Fruit fly (Drosophila melanogaster) whole organism, pupa: ENCODE data around the gene CG13101.

Source experiments
- CG10348 ChIP-seq: fragments of 200-800 bp; sonication (Bioruptor generic); IDR thresholded peaks from 2 replicates; pipeline ENCODE4 v1.3.6; 2022; ENCODE audit warnings: missing biosample characterization, missing genetic modification characterization
- CG12605 ChIP-seq: fragments of 200-800 bp; sonication (Bioruptor generic); IDR thresholded peaks from 2 replicates; pipeline ENCODE4 v1.3.6; 2022; ENCODE audit warnings: missing biosample characterization, missing genetic modification characterization
- CG13204 ChIP-seq: fragments of 200-800 bp; sonication (Bioruptor generic); optimal IDR thresholded peaks from 2 replicates; lab custom pipeline; 2018; ENCODE audit warnings: missing biosample characterization, mild to moderate bottlenecking, missing genetic modification characterization, moderate library complexity
- CG14655 ChIP-seq: fragments of 200-800 bp; sonication (Bioruptor generic); optimal IDR thresholded peaks from 3 replicates; lab custom pipeline; 2017; ENCODE audit warnings: mild to moderate bottlenecking, missing biosample characterization, missing genetic modification reagents, missing genetic modification characterization
- CG15710 ChIP-seq: fragments of 200-800 bp; sonication (Bioruptor generic); optimal IDR thresholded peaks from 2 replicates; lab custom pipeline; 2018; ENCODE audit warnings: missing biosample characterization, mild to moderate bottlenecking, missing genetic modification characterization, moderate library complexity
- CG17806 ChIP-seq: fragments of 200-800 bp; sonication (Bioruptor generic); optimal IDR thresholded peaks from 2 replicates; lab custom pipeline; 2018; ENCODE audit warnings: missing biosample characterization, mild to moderate bottlenecking, missing genetic modification characterization, moderate library complexity
- CG32121 ChIP-seq: fragments of 200-800 bp; sonication (Bioruptor generic); IDR thresholded peaks from 2 replicates; pipeline ENCODE4 v1.3.6; 2022; ENCODE audit warnings: missing biosample characterization, missing genetic modification characterization
- CG34367 ChIP-seq: fragments of 200-800 bp; sonication (Bioruptor generic); optimal IDR thresholded peaks from 2 replicates; lab custom pipeline; 2018; ENCODE audit warnings: missing biosample characterization, mild to moderate bottlenecking, missing genetic modification characterization
- CG4496 ChIP-seq: fragments of 200-800 bp; sonication (Bioruptor generic); IDR thresholded peaks from 3 replicates; pipeline ENCODE4 v1.3.6; 2022; ENCODE audit warnings: missing biosample characterization, missing genetic modification characterization
- CG8159 ChIP-seq: fragments of 200-800 bp; sonication (Bioruptor generic); optimal IDR thresholded peaks from 3 replicates; lab custom pipeline; 2018; ENCODE audit warnings: missing biosample characterization, mild to moderate bottlenecking, missing genetic modification characterization, moderate library complexity
- CG8301 ChIP-seq: fragments of 200-800 bp; sonication (Bioruptor generic); optimal IDR thresholded peaks from 2 replicates; lab custom pipeline; 2018; ENCODE audit warnings: missing biosample characterization, mild to moderate bottlenecking, missing genetic modification characterization
- CG9948 ChIP-seq: fragments of 200-800 bp; sonication (Bioruptor generic); optimal IDR thresholded peaks from 2 replicates; lab custom pipeline; 2018; ENCODE audit warnings: missing biosample characterization, mild to moderate bottlenecking, missing genetic modification characterization, moderate library complexity
- D1 ChIP-seq: fragments of 200-800 bp; sonication (Bioruptor generic); optimal IDR thresholded peaks from 2 replicates; lab custom pipeline; 2018; ENCODE audit warnings: missing biosample characterization, mild to moderate bottlenecking, missing genetic modification characterization, moderate library complexity
- EcR ChIP-seq: fragments of 200-800 bp; sonication (Bioruptor generic); optimal IDR thresholded peaks from 3 replicates; lab custom pipeline; 2019; ENCODE audit warnings: missing biosample characterization, missing genetic modification characterization, mild to moderate bottlenecking, moderate library complexity, missing genetic modification reagents
- Ets98B ChIP-seq: fragments of 200-800 bp; sonication (Bioruptor generic); IDR thresholded peaks from 2 replicates; pipeline ENCODE4 v1.3.6; 2022; ENCODE audit warnings: missing biosample characterization, missing genetic modification characterization
- Pif1A ChIP-seq: fragments of 200-800 bp; sonication (Bioruptor generic); optimal IDR thresholded peaks from 3 replicates; lab custom pipeline; 2016; ENCODE audit warnings: missing biosample characterization, missing genetic modification characterization
- Pif1B ChIP-seq: fragments of 200-800 bp; sonication (Bioruptor generic); optimal IDR thresholded peaks from 3 replicates; lab custom pipeline; 2016; ENCODE audit warnings: missing biosample characterization, missing genetic modification characterization
- Snoo ChIP-seq: fragments of 200-800 bp; sonication (Bioruptor generic); optimal IDR thresholded peaks from 3 replicates; lab custom pipeline; 2017; ENCODE audit warnings: missing biosample characterization, mild to moderate bottlenecking, missing genetic modification characterization, inconsistent platforms
- fd96Ca ChIP-seq: fragments of 200-800 bp; sonication (Bioruptor generic); IDR thresholded peaks from 3 replicates; pipeline ENCODE4 v1.3.6; 2022; ENCODE audit warnings: missing biosample characterization, missing genetic modification characterization
- gl ChIP-seq: fragments of 200-800 bp; sonication (Bioruptor generic); optimal IDR thresholded peaks from 2 replicates; lab custom pipeline; 2018; ENCODE audit warnings: missing biosample characterization, mild to moderate bottlenecking, missing genetic modification characterization
- rn ChIP-seq: fragments of 200-800 bp; sonication (Bioruptor generic); IDR thresholded peaks from 2 replicates; pipeline ENCODE4 v1.3.6; 2022; ENCODE audit warnings: missing biosample characterization, missing genetic modification characterization

CG13101 gene

DNA sequence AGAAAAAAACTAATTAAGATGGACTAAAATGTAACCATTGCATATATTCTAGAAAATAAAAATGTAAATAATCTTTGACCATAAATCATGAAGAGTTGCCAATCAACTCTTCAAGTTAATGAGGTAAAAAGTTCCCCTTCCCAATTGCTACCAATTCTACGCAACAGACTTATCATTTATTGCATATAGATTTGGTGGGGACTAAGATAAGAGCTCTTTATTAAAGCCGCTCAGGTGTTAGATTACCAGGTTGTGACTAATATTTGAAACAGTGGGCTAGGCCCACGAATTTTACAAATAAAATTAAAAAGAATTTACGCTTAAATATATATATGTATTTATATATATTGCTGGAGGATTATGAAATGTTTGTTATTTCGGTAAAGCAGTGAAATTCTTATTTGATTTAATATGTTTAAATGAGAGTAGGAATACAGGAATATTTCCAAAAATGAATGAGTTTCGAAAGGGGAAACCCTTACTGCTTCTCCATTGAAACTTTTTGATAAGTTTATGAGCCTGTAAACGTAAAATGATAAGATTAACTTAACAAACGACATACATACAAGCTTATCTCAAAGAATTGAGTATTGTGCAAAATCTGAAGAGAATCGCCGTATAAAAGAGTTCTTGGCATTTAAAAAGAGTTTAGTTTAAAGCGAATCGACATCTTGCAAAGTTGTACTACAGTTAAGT lies 27.0 kb upstream of the CG13101 start, which contains the start of gene CG13102:
TSS of gene CG13102 (plus strand) at position 646 of the 696 bp plus-strand sequence.
- TF ChIP-seq Ets98B (GFP tag; lab: Robert Waterston, UW) = no peak
- no peak for TF ChIP-seq CG34367 (tag; lab: Kevin White, UChicago)
- no peak for TF ChIP-seq EcR
- TF ChIP-seq CG8159 = no peak
- TF ChIP-seq fd96Ca = no peak
- TF ChIP-seq gl = no peak
- TF ChIP-seq Snoo (tag; lab: Kevin White, UChicago) = no peak
- TF ChIP-seq CG15710 = no peak
- TF ChIP-seq, all 21 proteins: peak for 0

DNA sequence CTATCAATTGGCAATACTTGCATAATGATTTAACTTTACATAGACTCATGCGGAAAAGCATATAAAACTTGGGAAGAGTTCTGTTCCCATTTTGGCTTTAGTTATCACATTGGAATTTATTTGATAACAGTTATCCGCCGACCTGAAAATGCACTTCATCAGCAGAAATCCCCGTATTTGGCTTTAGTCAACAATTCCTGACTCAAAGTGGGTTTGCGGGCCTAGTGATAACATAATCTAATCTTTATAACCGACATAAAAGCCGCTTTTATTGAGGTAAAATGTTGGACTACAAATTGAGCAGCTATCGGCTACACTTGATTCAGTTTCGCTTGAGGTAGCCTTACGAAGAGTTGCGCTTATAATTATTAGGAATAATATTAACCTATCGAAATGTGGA lies 25.6 kb upstream of the CG13101 start, which contains the start of gene CG9568:
TSS of gene CG9568 (plus strand) at position 317 of the 400 bp plus-strand sequence.
- TF ChIP-seq EcR (no peak), rn (GFP tag; lab: Robert Waterston, UW) (no peak), Snoo (tag; lab: Kevin White, UChicago) (no peak), gl (no peak), CG9948 (tag; lab: Kevin White, UChicago) (no peak), CG10348 (GFP tag; lab: Robert Waterston, UW) (no peak), CG13204 (no peak), Ets98B (GFP tag; lab: Robert Waterston, UW) (no peak), CG12605 (GFP tag; lab: Robert Waterston, UW) (no peak), CG15710 (no peak), CG17806 (tag; lab: Kevin White, UChicago) (no peak), CG8301 (tag; lab: Kevin White, UChicago) (no peak), fd96Ca (no peak), D1 (no peak), CG8159 (no peak), Pif1B (no peak), CG14655 (GFP tag; lab: Kevin White, UChicago) (no peak), Pif1A (GFP tag; lab: Kevin White, UChicago) (no peak), CG34367 (tag; lab: Kevin White, UChicago) (no peak), CG32121 (GFP tag; lab: Robert Waterston, UW) (no peak)

DNA sequence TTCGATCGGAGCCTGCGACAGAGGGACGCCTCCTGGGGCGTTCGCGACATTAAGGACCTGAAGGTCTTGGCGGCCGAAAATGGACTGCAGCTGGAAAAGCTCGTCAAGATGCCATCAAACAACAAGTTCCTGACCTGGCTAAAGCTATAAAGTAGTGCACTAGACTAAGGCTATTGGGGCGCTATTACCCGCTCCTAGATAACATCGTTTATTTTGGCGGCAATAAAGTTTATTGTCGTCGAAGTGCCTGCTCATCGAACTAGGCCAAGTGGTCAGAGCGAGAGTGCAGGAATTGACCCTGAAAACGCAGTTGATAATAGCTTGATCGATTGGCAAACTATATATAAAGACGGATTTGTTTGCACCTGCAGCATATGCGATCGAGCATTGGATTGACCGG lies 13.6 kb upstream of the CG13101 start, which contains the start of gene Try29F:
TSS of gene Try29F (plus strand) at position 301 of the 400 bp plus-strand sequence.
- TF ChIP-seq CG32121 (GFP tag; lab: Robert Waterston, UW) = no peak
- no peak for TF ChIP-seq gl
- TF ChIP-seq Pif1B = no peak
- no peak for TF ChIP-seq fd96Ca
- no peak for TF ChIP-seq rn (GFP tag; lab: Robert Waterston, UW)
- TF ChIP-seq Pif1A (GFP tag; lab: Kevin White, UChicago) = no peak
- TF ChIP-seq CG10348 (GFP tag; lab: Robert Waterston, UW) = no peak
- TF ChIP-seq CG9948 (tag; lab: Kevin White, UChicago) = no peak
- no peak for TF ChIP-seq CG14655 (GFP tag; lab: Kevin White, UChicago)
- TF ChIP-seq CG17806 (tag; lab: Kevin White, UChicago) = no peak
- no peak for TF ChIP-seq EcR
- TF ChIP-seq CG8301 (tag; lab: Kevin White, UChicago) = no peak
- no peak for TF ChIP-seq CG13204
- TF ChIP-seq CG4496 (GFP tag; lab: Robert Waterston, UW) = no peak

DNA sequence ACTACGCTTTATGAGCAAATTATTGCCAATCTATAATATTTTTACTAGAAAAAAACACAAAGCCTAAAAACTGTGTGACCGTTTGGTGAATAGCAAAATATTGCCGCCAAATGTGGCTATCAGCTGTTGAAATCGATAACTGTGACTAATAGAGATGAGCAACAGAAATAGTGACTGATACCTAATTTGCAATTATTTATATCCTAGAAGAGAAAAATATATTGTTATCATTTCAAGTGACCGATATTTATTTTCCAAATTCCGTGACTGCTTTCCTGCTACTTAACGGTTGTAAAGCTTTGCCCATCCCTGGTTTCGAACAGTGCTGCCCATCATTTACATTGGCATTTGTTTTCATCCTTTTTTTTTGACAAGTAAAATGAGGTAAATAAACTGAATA lies 12.6 kb upstream of the CG13101 start, which contains the start of the genes alien and CG18661:
TSS of gene alien (minus strand) at position 95 of the 400 bp plus-strand sequence.
TSS of gene CG18661 (plus strand) at position 321 of the 400 bp plus-strand sequence.
- TF ChIP-seq CG12605 (GFP tag; lab: Robert Waterston, UW) (peak; percentile 74), Pif1A (GFP tag; lab: Kevin White, UChicago) (peak; percentile 95), CG4496 (GFP tag; lab: Robert Waterston, UW) (peak; percentile 94), gl (peak; percentile 31), CG9948 (tag; lab: Kevin White, UChicago) (peak; percentile 53), CG15710 (peak; percentile 71), CG34367 (tag; lab: Kevin White, UChicago) (peak; percentile 50), CG14655 (GFP tag; lab: Kevin White, UChicago) (peak; percentile 77), CG8159 (peak; percentile 73), CG10348 (GFP tag; lab: Robert Waterston, UW) (peak; percentile 92), Pif1B (no peak), CG8301 (tag; lab: Kevin White, UChicago) (peak; percentile 60), CG32121 (GFP tag; lab: Robert Waterston, UW) (peak; percentile 88), fd96Ca (peak; percentile 95), CG13204 (no peak), EcR (no peak), Ets98B (GFP tag; lab: Robert Waterston, UW) (peak; percentile 93), rn (GFP tag; lab: Robert Waterston, UW) (peak; percentile 92), Snoo (tag; lab: Kevin White, UChicago) (peak; percentile 96), CG17806 (tag; lab: Kevin White, UChicago) (peak; percentile 50), D1 (no peak)

DNA sequence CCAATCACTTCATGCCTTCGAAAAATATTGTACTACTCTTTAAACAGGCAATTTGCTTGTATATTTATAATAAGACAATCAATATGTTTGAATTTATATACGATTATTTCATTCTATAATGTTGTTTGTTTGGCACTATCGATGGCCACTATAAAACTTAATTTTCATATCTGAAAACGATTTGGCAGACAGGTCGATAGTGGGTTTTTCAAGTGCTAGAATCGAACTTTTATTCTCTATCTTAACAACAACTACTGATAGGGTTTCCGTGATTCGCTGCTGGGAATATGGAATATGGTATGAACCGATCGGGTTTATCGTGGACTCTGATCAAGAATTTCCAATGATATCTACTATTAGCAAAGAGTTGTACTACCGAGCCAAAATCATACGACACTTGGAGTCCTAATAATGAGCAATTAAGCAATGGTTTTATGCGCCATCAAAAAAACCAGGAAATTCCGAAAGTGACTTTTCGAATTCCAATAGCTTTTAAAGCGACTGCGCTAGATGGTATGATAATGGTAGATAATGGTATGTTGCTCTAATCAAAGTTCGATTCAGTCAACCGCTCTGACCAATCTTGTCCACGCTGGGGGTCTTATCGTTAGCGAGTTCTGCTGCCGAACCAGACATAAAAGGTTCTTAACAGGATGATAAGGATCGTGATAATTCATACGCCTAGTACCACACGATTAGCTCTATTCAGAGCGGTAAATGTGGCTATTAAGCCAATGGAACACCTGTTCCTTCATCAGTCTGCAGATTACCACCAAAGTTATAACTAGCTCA lies 9.2 kb upstream of the CG13101 start, which contains the start of gene CG17906:
TSS of gene CG17906 (plus strand) at position 742 of the 792 bp plus-strand sequence.
- no peak for TF ChIP-seq CG12605 (GFP tag; lab: Robert Waterston, UW)
- no peak for TF ChIP-seq rn (GFP tag; lab: Robert Waterston, UW)
- TF ChIP-seq CG17806 (tag; lab: Kevin White, UChicago) = no peak
- no peak for TF ChIP-seq CG15710
- TF ChIP-seq CG8159 = no peak
